Worm (Caenorhabditis elegans): Measurements from ENCODE around the gene K10B4.3.

Gene K10B4.3

ce11 chrII:155904-156303 lies 34.9 kb upstream of the K10B4.3 start, which contains the start of gene mrpl-28:
TSS of gene mrpl-28 (minus strand) at chrII:156009.
- TF ChIP-seq madf-10 (tag; optimal IDR thresholded peaks at IDR 0.05) (peak; percentile 50), ZK185.1 (tag; optimal IDR thresholded peaks at IDR 0.05; ENCODE audit: poor library complexity, severe bottlenecking) (peak; percentile 41), ztf-22 (GFP tag; optimal IDR thresholded peaks at IDR 0.05) (no peak), attf-6 (GFP tag; IDR thresholded peaks at IDR 0.05) (no peak), hrde-1 (tag; optimal IDR thresholded peaks at IDR 0.05; ENCODE audit: borderline replicate concordance) (peak; percentile 6), zfh-2 (GFP tag; conservative IDR thresholded peaks at IDR 0.05) (no peak), ceh-91 (GFP tag; IDR thresholded peaks at IDR 0.05) (peak; percentile 35; the same call in 1 of the 2 replicates), T07F8.4 (tag; optimal IDR thresholded peaks at IDR 0.05) (no peak), ztf-25 (GFP tag; IDR thresholded peaks at IDR 0.05) (no peak), Y67H2A.10 (GFP tag; conservative IDR thresholded peaks at IDR 0.05) (0 out of 2 replicates have a peak, but pooled peaks have one; percentile 15), aptf-3 (GFP tag; IDR thresholded peaks at IDR 0.05) (no peak), rpc-1 (optimal IDR thresholded peaks at IDR 0.05) (no peak), rpc-1 (tag; optimal IDR thresholded peaks at IDR 0.05) (no peak), ccch-3 (GFP tag; optimal IDR thresholded peaks at IDR 0.05) (no peak), F57A8.1 (GFP tag; optimal IDR thresholded peaks at IDR 0.05) (no peak), B0336.3 (GFP tag; IDR thresholded peaks at IDR 0.05) (peak; percentile 52; the same call in 1 of the 2 replicates), F23B12.7 (tag; optimal IDR thresholded peaks at IDR 0.05; ENCODE audit: insufficient read depth) (peak; percentile 38), pbrm-1 (GFP tag; IDR thresholded peaks at IDR 0.05) (peak; percentile 89), hsf-1 (GFP tag; IDR thresholded peaks at IDR 0.05) (no peak), hmg-1.2 (GFP tag; IDR thresholded peaks at IDR 0.05) (peak; percentile 64), mcd-1 (GFP tag; IDR thresholded peaks at IDR 0.05) (peak; percentile 99), madf-3 (GFP tag; IDR thresholded peaks at IDR 0.05) (no peak), F57C9.4 (tag; optimal IDR thresholded peaks at IDR 0.05) (no peak), F49E8.2 (tag; optimal IDR thresholded peaks at IDR 0.05; ENCODE audit: insufficient read depth) (no peak), efl-1 (GFP tag; optimal IDR thresholded peaks at IDR 0.05) (peak; percentile 76), snpc-4 (GFP tag; optimal IDR thresholded peaks at IDR 0.05) (no peak), snpc-4 (tag; optimal IDR thresholded peaks at IDR 0.05) (peak in 3 of 4 experiments; percentile 56 to 72 (median 59)), ztf-18 (tag; optimal IDR thresholded peaks at IDR 0.05) (peak; percentile 28), ceh-27 (GFP tag; optimal IDR thresholded peaks at IDR 0.05) (peak; percentile 63), lsl-1 (GFP tag; optimal IDR thresholded peaks at IDR 0.05) (peak; percentile 58), pha-4 (tag; optimal IDR thresholded peaks at IDR 0.05) (peak; percentile 3), mes-4 (tag; optimal IDR thresholded peaks at IDR 0.05) (no peak), chd-7 (tag; optimal IDR thresholded peaks at IDR 0.05) (peak; percentile 46), cebp-2 (GFP tag; IDR thresholded peaks at IDR 0.05) (no peak), unc-62 (GFP tag; optimal IDR thresholded peaks at IDR 0.05) (no peak), F55B11.4 (tag; optimal IDR thresholded peaks at IDR 0.05; ENCODE audit: borderline replicate concordance, insufficient read depth) (no peak), nhr-179 (tag; optimal IDR thresholded peaks at IDR 0.05) (no peak), rcor-1 (GFP tag; IDR thresholded peaks at IDR 0.05) (peak; percentile 90), lin-54 (GFP tag; optimal IDR thresholded peaks at IDR 0.05) (peak; percentile 87), F52B5.7 (tag; optimal IDR thresholded peaks at IDR 0.05) (no peak), hlh-26 (GFP tag; conservative IDR thresholded peaks at IDR 0.05) (no peak), ztf-26 (tag; optimal IDR thresholded peaks at IDR 0.05) (no peak), lin-40 (tag; optimal IDR thresholded peaks at IDR 0.05) (peak; percentile 93), aptf-2 (GFP tag; conservative IDR thresholded peaks at IDR 0.05) (no peak), repo-1 (tag; optimal IDR thresholded peaks at IDR 0.05) (peak; percentile 37), sdz-38 (tag; optimal IDR thresholded peaks at IDR 0.05) (no peak), ceh-100 (GFP tag; IDR thresholded peaks at IDR 0.05) (peak; percentile 76), mxl-1 (tag; optimal IDR thresholded peaks at IDR 0.05) (no peak), gei-17 (GFP tag; optimal IDR thresholded peaks at IDR 0.05) (peak; percentile 32), dpl-1 (GFP tag; optimal IDR thresholded peaks at IDR 0.05) (peak; percentile 74)
